Worm (Caenorhabditis elegans): Measurements from ENCODE around the gene C25H3.14.

Gene C25H3.14

ce11 chrII:5663180-5663791 lies 31.6 kb upstream of the C25H3.14 start (continued):
- TF ChIP-seq dsc-1 (tag; optimal IDR thresholded peaks at IDR 0.05) (no peak), Y116A8C.19 (tag; optimal IDR thresholded peaks at IDR 0.05; ENCODE audit: borderline replicate concordance) (no peak), nhr-19 (GFP tag; conservative IDR thresholded peaks at IDR 0.05) (no peak; the same call in 1 of the 2 replicates), fkh-4 (tag; optimal IDR thresholded peaks at IDR 0.05; ENCODE audit: borderline replicate concordance) (no peak)

ce11 chrII:5665029-5665428 lies 29.9 kb upstream of the C25H3.14 start, which contains the start of gene C25H3.15:
Gene C25H3.15 (plus strand): TSS chrII:5665329.
- TF ChIP-seq unc-30 (tag; optimal IDR thresholded peaks at IDR 0.05): no peak
- TF ChIP-seq mef-2 (tag; optimal IDR thresholded peaks at IDR 0.05): no peak
- no peak for TF ChIP-seq skn-1 (tag; optimal IDR thresholded peaks at IDR 0.05)
- TF ChIP-seq tlp-1 (tag; optimal IDR thresholded peaks at IDR 0.05): no peak
- no peak for TF ChIP-seq nhr-76 (tag; optimal IDR thresholded peaks at IDR 0.05)
- no peak for TF ChIP-seq lir-3 (tag; optimal IDR thresholded peaks at IDR 0.05; ENCODE audit: poor library complexity)
- TF ChIP-seq elt-2 (tag; optimal IDR thresholded peaks at IDR 0.05): no peak
- TF ChIP-seq mep-1 (tag; optimal IDR thresholded peaks at IDR 0.05): no peak
- no peak for TF ChIP-seq nhr-20 (tag; optimal IDR thresholded peaks at IDR 0.05)
- TF ChIP-seq swsn-7 (tag; optimal IDR thresholded peaks at IDR 0.05): no peak
- TF ChIP-seq mdl-1 (tag; optimal IDR thresholded peaks at IDR 0.05): no peak
- TF ChIP-seq tbx-2 (tag; optimal IDR thresholded peaks at IDR 0.05): no peak
- no peak for TF ChIP-seq snpc-4 (tag; optimal IDR thresholded peaks at IDR 0.05)
- TF ChIP-seq C04F5.9 (tag; optimal IDR thresholded peaks at IDR 0.05): no peak
- no peak for TF ChIP-seq dpl-1 (GFP tag; optimal IDR thresholded peaks at IDR 0.05)
- TF ChIP-seq sptf-1 (tag; optimal IDR thresholded peaks at IDR 0.05): no peak
- TF ChIP-seq nhr-237 (tag; optimal IDR thresholded peaks at IDR 0.05): no peak
- no peak for TF ChIP-seq unc-62 (GFP tag; optimal IDR thresholded peaks at IDR 0.05)

- TF ChIP-seq nhr-47 (tag; optimal IDR thresholded peaks at IDR 0.05): no peak
Observed at ce11 chrII:5665991-5666390, 28.9 kb upstream of the C25H3.14 start, which contains the start of gene C25H3.16. Gene C25H3.16 (plus strand): TSS chrII:5666291.

- TF ChIP-seq zip-4 (GFP tag; optimal IDR thresholded peaks at IDR 0.05) (no peak), lin-15B (tag; optimal IDR thresholded peaks at IDR 0.05) (no peak), C34B4.2 (tag; optimal IDR thresholded peaks at IDR 0.05) (no peak), skn-1 (tag; optimal IDR thresholded peaks at IDR 0.05) (no peak), nhr-77 (tag; optimal IDR thresholded peaks at IDR 0.05) (no peak), fkh-8 (tag; optimal IDR thresholded peaks at IDR 0.05) (no peak), ceh-90 (tag; optimal IDR thresholded peaks at IDR 0.05) (no peak), lin-35 (GFP tag; optimal IDR thresholded peaks at IDR 0.05) (no peak), snu-23 (GFP tag; optimal IDR thresholded peaks at IDR 0.05) (no peak), isw-1 (GFP tag; IDR thresholded peaks at IDR 0.05) (no peak)
Observed at ce11 chrII:5667540-5667939, 27.4 kb upstream of the C25H3.14 start.

ce11 chrII:5668830-5669229 lies 26.1 kb upstream of the C25H3.14 start, which contains the start of gene C25H3.7:
Gene C25H3.7 (minus strand): TSS chrII:5668930.
- no peak for TF ChIP-seq zip-4 (GFP tag; optimal IDR thresholded peaks at IDR 0.05)
- TF ChIP-seq jun-1 (tag; optimal IDR thresholded peaks at IDR 0.05): no peak
- TF ChIP-seq ets-5 (GFP tag; IDR thresholded peaks at IDR 0.05): no peak
- TF ChIP-seq nhr-84 (tag; optimal IDR thresholded peaks at IDR 0.05): no peak
- no peak for TF ChIP-seq unc-86 (tag; optimal IDR thresholded peaks at IDR 0.05)
- no peak for TF ChIP-seq snpc-4 (tag; optimal IDR thresholded peaks at IDR 0.05)
- no peak for TF ChIP-seq egl-13 (tag; optimal IDR thresholded peaks at IDR 0.05)

Measured in whole organism, L1 larva.